Worm (Caenorhabditis elegans) whole organism, late embryonic: Measurements from ENCODE around the gene fat-7.

Experiments used
- C08G9.2 ChIP-seq: sonication (generic microtip); optimal IDR thresholded peaks from 2 replicates; lab custom pipeline; 2016; ENCODE audit warnings: mild to moderate bottlenecking, missing genetic modification characterization, moderate library complexity, missing compliant biosample characterization
- C38D4.7 ChIP-seq: fragments of 200-800 bp; sonication (Bioruptor generic); optimal IDR thresholded peaks from 2 replicates; lab custom pipeline; 2018; ENCODE audit warnings: mild to moderate bottlenecking, missing genetic modification characterization, moderate library complexity, missing compliant biosample characterization
- K09A11.1 ChIP-seq: sonication (generic microtip); optimal IDR thresholded peaks from 2 replicates; lab custom pipeline; 2017; ENCODE audit warnings: antibody characterized with exemption, mild to moderate bottlenecking, missing genetic modification characterization, missing compliant biosample characterization; ENCODE audit not compliant: insufficient read depth
- ama-1 ChIP-seq: fragments of 150-350 bp; optimal IDR thresholded peaks from 2 replicates; lab custom pipeline; 2014
- ceh-14 ChIP-seq: sonication (generic microtip); optimal IDR thresholded peaks from 2 replicates; lab custom pipeline; 2016; ENCODE audit warnings: missing genotype, missing genetic modification characterization, missing compliant biosample characterization
- ceh-18 ChIP-seq: sonication (generic microtip); optimal IDR thresholded peaks from 2 replicates; lab custom pipeline; 2016; ENCODE audit warnings: missing genetic modification characterization, missing compliant biosample characterization
- ceh-19 ChIP-seq: fragments of 200-800 bp; sonication (Bioruptor generic); optimal IDR thresholded peaks from 2 replicates; lab custom pipeline; 2018; ENCODE audit warnings: mild to moderate bottlenecking, missing genetic modification characterization, missing compliant biosample characterization
- ceh-2 ChIP-seq: sonication (generic microtip); optimal IDR thresholded peaks from 2 replicates; lab custom pipeline; 2016; ENCODE audit warnings: missing genotype, missing genetic modification characterization, missing compliant biosample characterization
- ceh-22 ChIP-seq: sonication (generic microtip); optimal IDR thresholded peaks from 2 replicates; lab custom pipeline; 2017; ENCODE audit warnings: missing biosample characterization, missing genetic modification characterization
- ceh-30 ChIP-seq: fragments of 150-350 bp; optimal IDR thresholded peaks from 2 replicates; lab custom pipeline; 2014; ENCODE audit warnings: missing biosample characterization, missing genetic modification characterization
- ceh-31 ChIP-seq: sonication (generic microtip); optimal IDR thresholded peaks from 2 replicates; lab custom pipeline; 2016; ENCODE audit warnings: missing genetic modification characterization, missing compliant biosample characterization
- ceh-34 ChIP-seq: sonication (generic microtip); optimal IDR thresholded peaks from 2 replicates; lab custom pipeline; 2016; ENCODE audit warnings: mild to moderate bottlenecking, missing genetic modification characterization, missing compliant biosample characterization
- ceh-45 ChIP-seq: fragments of 200-800 bp; sonication (Bioruptor generic); IDR thresholded peaks from 2 replicates; pipeline ENCODE4 v1.3.6; 2022; ENCODE audit warnings: missing genetic modification reagents, missing genetic modification characterization, missing compliant biosample characterization
- dmd-4 ChIP-seq: sonication (generic microtip); optimal IDR thresholded peaks from 2 replicates; lab custom pipeline; 2016; ENCODE audit warnings: borderline replicate concordance, missing genetic modification characterization, missing compliant biosample characterization
- dve-1 ChIP-seq: sonication (generic microtip); optimal IDR thresholded peaks from 2 replicates; lab custom pipeline; 2017; ENCODE audit warnings: antibody characterized with exemption, mild to moderate bottlenecking, missing genetic modification characterization, missing compliant biosample characterization
- elt-2 ChIP-seq: sonication (generic microtip); optimal IDR thresholded peaks from 2 replicates; lab custom pipeline; 2016; ENCODE audit warnings: missing genetic modification reagents, missing genetic modification characterization, missing compliant biosample characterization
- fkh-10 ChIP-seq: fragments of 150-350 bp; optimal IDR thresholded peaks from 2 replicates; lab custom pipeline; 2014; ENCODE audit warnings: missing biosample characterization, missing genetic modification reagents, missing genetic modification characterization
- gmeb-2 ChIP-seq: sonication (generic microtip); optimal IDR thresholded peaks from 2 replicates; lab custom pipeline; 2016; ENCODE audit warnings: missing genetic modification characterization, inconsistent platforms, missing compliant biosample characterization
- hlh-30 ChIP-seq: sonication (generic microtip); optimal IDR thresholded peaks from 2 replicates; lab custom pipeline; 2017; ENCODE audit warnings: antibody characterized with exemption, missing genetic modification characterization, missing compliant biosample characterization; ENCODE audit not compliant: insufficient read depth
- hlh-6 ChIP-seq: sonication (generic microtip); optimal IDR thresholded peaks from 2 replicates; lab custom pipeline; 2016; ENCODE audit warnings: missing genotype, missing genetic modification characterization, missing compliant biosample characterization
- lim-6 ChIP-seq: sonication (generic microtip); optimal IDR thresholded peaks from 2 replicates; lab custom pipeline; 2016; ENCODE audit warnings: missing genetic modification characterization, missing compliant biosample characterization
- madf-2 ChIP-seq: sonication (generic microtip); optimal IDR thresholded peaks from 2 replicates; lab custom pipeline; 2017; ENCODE audit warnings: missing genetic modification characterization, missing compliant biosample characterization
- nfya-1 ChIP-seq: sonication (generic microtip); optimal IDR thresholded peaks from 2 replicates; lab custom pipeline; 2017; ENCODE audit warnings: missing genetic modification characterization, mild to moderate bottlenecking, missing compliant biosample characterization, antibody characterized with exemption, moderate library complexity
- nhr-232 ChIP-seq: sonication (generic microtip); optimal IDR thresholded peaks from 2 replicates; lab custom pipeline; 2016; ENCODE audit warnings: missing genetic modification characterization, missing compliant biosample characterization
- odd-2 ChIP-seq: sonication (generic microtip); optimal IDR thresholded peaks from 2 replicates; lab custom pipeline; 2017; ENCODE audit warnings: antibody characterized with exemption, mild to moderate bottlenecking, missing genetic modification characterization, missing compliant biosample characterization
- pag-3 ChIP-seq: sonication (generic microtip); optimal IDR thresholded peaks from 2 replicates; lab custom pipeline; 2016; ENCODE audit warnings: missing compliant biosample characterization, missing genetic modification characterization, borderline replicate concordance
- pat-9 ChIP-seq: fragments of 200-800 bp; sonication (Bioruptor generic); optimal IDR thresholded peaks from 2 replicates; lab custom pipeline; 2018; ENCODE audit warnings: mild to moderate bottlenecking, missing genetic modification characterization, moderate library complexity, missing compliant biosample characterization
- pax-1 ChIP-seq: fragments of 150-350 bp; optimal IDR thresholded peaks from 2 replicates; lab custom pipeline; 2014; ENCODE audit warnings: missing biosample characterization, missing genetic modification characterization
- pha-2 ChIP-seq: sonication (generic microtip); optimal IDR thresholded peaks from 2 replicates; lab custom pipeline; 2017; ENCODE audit warnings: mild to moderate bottlenecking, missing genetic modification characterization, missing compliant biosample characterization
- pros-1 ChIP-seq: fragments of 150-350 bp; optimal IDR thresholded peaks from 2 replicates; lab custom pipeline; 2014; ENCODE audit warnings: missing biosample characterization, missing genetic modification reagents, missing genetic modification characterization
- ref-2 ChIP-seq: sonication (generic microtip); optimal IDR thresholded peaks from 2 replicates; lab custom pipeline; 2016; ENCODE audit warnings: missing genetic modification characterization, missing compliant biosample characterization
- rnt-1 ChIP-seq: sonication (generic microtip); optimal IDR thresholded peaks from 2 replicates; lab custom pipeline; 2016; ENCODE audit warnings: missing genetic modification characterization, missing compliant biosample characterization
- sdc-2 ChIP-seq: sonication (generic microtip); optimal IDR thresholded peaks from 2 replicates; lab custom pipeline; 2016; ENCODE audit warnings: missing genotype, missing genetic modification characterization, missing compliant biosample characterization
- sox-2 ChIP-seq: fragments of 200-800 bp; sonication (Bioruptor generic); IDR thresholded peaks from 2 replicates; pipeline ENCODE4 v1.3.6; 2022; ENCODE audit warnings: missing genetic modification reagents, missing genetic modification characterization, missing compliant biosample characterization
- syd-9 ChIP-seq: sonication (generic microtip); optimal IDR thresholded peaks from 2 replicates; lab custom pipeline; 2016; ENCODE audit warnings: mild to moderate bottlenecking, missing genetic modification characterization, moderate library complexity, missing compliant biosample characterization
- tbx-2 ChIP-seq: sonication (generic microtip); optimal IDR thresholded peaks from 2 replicates; lab custom pipeline; 2016; ENCODE audit warnings: missing genetic modification characterization, missing compliant biosample characterization
- unc-3 ChIP-seq, 2 experiments: fragments of 200-800 bp in 1 of 2; sonication (Bioruptor generic) in 1 of 2; sonication (generic microtip) in 1 of 2; conservative IDR thresholded peaks in 1 of 2; optimal IDR thresholded peaks in 1 of 2; 2 replicates each; pipeline versions ENCODE4 v1.3.6 to Lab custom; 2016 to 2022; ENCODE audit warnings: missing compliant biosample characterization in 2 of 2, missing genetic modification characterization in 2 of 2, missing genetic modification reagents in 1 of 2
- unc-42 ChIP-seq: sonication (generic microtip); optimal IDR thresholded peaks from 2 replicates; lab custom pipeline; 2016; ENCODE audit warnings: missing genotype, missing genetic modification characterization, missing compliant biosample characterization
- unc-55 ChIP-seq: sonication (generic microtip); optimal IDR thresholded peaks from 2 replicates; lab custom pipeline; 2017; ENCODE audit warnings: missing biosample characterization, missing genetic modification reagents, missing genetic modification characterization
- zip-5 ChIP-seq: sonication (generic microtip); optimal IDR thresholded peaks from 2 replicates; lab custom pipeline; 2016; ENCODE audit warnings: missing genetic modification characterization, missing compliant biosample characterization

Gene fat-7

ce11 chrV:7199077-7199476 lies 46.1 kb upstream of the fat-7 start:
- TF ChIP-seq ceh-2 (no peak), K09A11.1 (tag; lab: Kevin White, UChicago) (no peak), syd-9 (tag; lab: Kevin White, UChicago) (no peak), sox-2 (GFP tag; lab: Robert Waterston, UW) (no peak), fkh-10 (GFP tag; lab: Kevin White, UChicago) (no peak), ceh-19 (no peak)

ce11 chrV:7198403-7198802 lies 45.5 kb upstream of the fat-7 start:
- TF ChIP-seq ama-1 (lab: Kevin White, UChicago): peak; percentile 40
- no peak for TF ChIP-seq sdc-2 (tag; lab: Kevin White, UChicago)
- no peak for TF ChIP-seq ceh-31
- no peak for TF ChIP-seq pax-1 (tag; lab: Kevin White, UChicago)
- TF ChIP-seq C38D4.7: no peak

- no peak for TF ChIP-seq C08G9.2 (tag; lab: Kevin White, UChicago)
- TF ChIP-seq ceh-45: no peak
- TF ChIP-seq gmeb-2 (tag; lab: Kevin White, UChicago): no peak
- TF ChIP-seq dmd-4 (tag; lab: Kevin White, UChicago): no peak
- no peak for TF ChIP-seq C38D4.7
- no peak for TF ChIP-seq pros-1 (tag; lab: Kevin White, UChicago)
- no peak for TF ChIP-seq nhr-232 (tag; lab: Kevin White, UChicago)
- no peak for TF ChIP-seq pha-2 (tag; lab: Kevin White, UChicago)
- TF ChIP-seq odd-2 (tag; lab: Kevin White, UChicago): no peak
- no peak for TF ChIP-seq pat-9 (tag; lab: Kevin White, UChicago)
Measured at ce11 chrV:7197036-7197435, 44.1 kb upstream of the fat-7 start.

- peak; percentile 17 for TF ChIP-seq ceh-30 (tag; lab: Kevin White, UChicago)
- peak; percentile 72 for TF ChIP-seq ceh-31
- TF ChIP-seq zip-5 (tag; lab: Kevin White, UChicago): no peak
- TF ChIP-seq tbx-2 (tag; lab: Kevin White, UChicago): peak; percentile 64
- TF ChIP-seq lim-6: no peak
- peak; percentile 31 for TF ChIP-seq elt-2
- peak; percentile 23 for TF ChIP-seq madf-2 (tag; lab: Kevin White, UChicago)
- peak; percentile 20 for TF ChIP-seq pros-1 (tag; lab: Kevin White, UChicago)
- TF ChIP-seq hlh-6 (tag; lab: Kevin White, UChicago): no peak
- TF ChIP-seq rnt-1 (tag; lab: Kevin White, UChicago): peak; percentile 50
- TF ChIP-seq C38D4.7: no peak
- peak; percentile 58 for TF ChIP-seq unc-42 (tag; lab: Kevin White, UChicago)
- no peak for TF ChIP-seq pag-3 (tag; lab: Kevin White, UChicago)
- peak; percentile 25 for TF ChIP-seq ref-2 (tag; lab: Kevin White, UChicago)
- TF ChIP-seq ceh-14 (tag; lab: Kevin White, UChicago): peak; percentile 1
- no peak for TF ChIP-seq unc-3 (GFP tag; conservative IDR thresholded peaks at IDR 0.05; lab: Robert Waterston, UW)
- no peak for TF ChIP-seq unc-3 (tag; optimal IDR thresholded peaks at IDR 0.05; lab: Kevin White, UChicago)
- TF ChIP-seq unc-55 (GFP tag; lab: Kevin White, UChicago): peak; percentile 73
- TF ChIP-seq ceh-34 (tag; lab: Kevin White, UChicago): peak; percentile 39
- peak; percentile 43 for TF ChIP-seq hlh-30 (tag; lab: Kevin White, UChicago)
- peak; percentile 88 for TF ChIP-seq nfya-1 (tag; lab: Kevin White, UChicago)
- peak; percentile 48 for TF ChIP-seq ceh-18 (tag; lab: Kevin White, UChicago)
- TF ChIP-seq dve-1 (tag; lab: Kevin White, UChicago): peak; percentile 42
- no peak for TF ChIP-seq ceh-22 (tag; lab: Kevin White, UChicago)
- TF ChIP-seq, all 69 proteins: peak for 16
Measured at ce11 chrV:7196498-7196966, 43.6 kb upstream of the fat-7 start, which contains the start of gene F09G2.2. Gene F09G2.2, plus strand, starts transcription at chrV:7196916.
